Worm (Caenorhabditis elegans): ENCODE measurements around the gene dgk-5.
A peak's percentile ranks its signal among the peaks of the same experiment; 100 is the strongest.

ce11 chrII:6453341-6453806 lies 17.5 kb downstream of the dgk-5 start, which contains the start of gene atg-16.2:
- no peak for TF ChIP-seq T22C8.4 (GFP tag; IDR thresholded peaks at IDR 0.05)
- TF ChIP-seq klf-2 (GFP tag; conservative IDR thresholded peaks at IDR 0.05), result no peak
- TF ChIP-seq cog-1 (tag; optimal IDR thresholded peaks at IDR 0.05), result peak; percentile 22
- TF ChIP-seq flt-1 (GFP tag; IDR thresholded peaks at IDR 0.05), result no peak

Data from whole organism, midembryonic.